In the genomic region with DNA sequence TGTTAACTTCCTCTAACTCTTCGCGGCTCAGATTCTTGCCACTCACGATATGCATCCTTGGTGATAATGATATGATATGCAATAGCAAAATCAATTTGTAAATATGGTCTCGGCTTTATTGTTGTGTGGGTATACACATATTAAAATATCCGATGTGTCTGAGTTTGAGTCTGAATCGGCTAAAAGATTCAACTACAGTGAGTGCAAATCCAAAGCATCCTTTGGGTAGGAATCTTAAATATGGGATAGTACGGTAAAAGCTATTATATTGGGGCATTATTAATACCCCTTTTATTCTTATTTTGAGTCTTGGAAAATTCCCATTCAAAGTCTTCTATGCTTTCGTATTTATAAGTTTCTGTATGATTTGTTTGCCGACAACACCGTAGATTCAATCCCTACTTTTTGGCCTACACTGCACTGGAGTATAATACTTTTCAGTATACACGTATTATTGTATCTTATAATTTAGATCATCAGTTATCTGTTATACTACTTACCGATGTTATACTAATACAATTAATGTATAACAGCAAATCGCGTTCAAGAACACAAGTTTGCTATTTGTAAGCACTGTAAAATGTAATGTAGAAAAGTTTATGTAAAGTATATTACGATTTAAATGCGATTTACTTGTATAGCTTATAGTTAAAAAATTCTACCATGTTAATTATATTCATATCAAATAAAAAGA, we compare ENCODE assay signal across 1 fruit fly cellular context.
A peak's percentile ranks its signal among the peaks of the same experiment; 100 is the strongest.
TF ChIP-seq lines count a peak whose summit lies in the region.

A gene (minus strand): TSS at position 179 of the 694 bp plus-strand sequence.

TF ChIP-seq in whole organism, embryonic, 481 proteins besides CTCF, POLR2A, EP300 and RAD21 (continued from another document):
- TF ChIP-seq sens (GFP tag; lab: Kevin White, UChicago) = peak; percentile 44
- no peak for TF ChIP-seq zfh2 (GFP tag; optimal IDR thresholded peaks at IDR 0.05; lab: Kevin White, UChicago)
- no peak for TF ChIP-seq CG10543 (GFP tag; optimal IDR thresholded peaks at IDR 0.05; lab: Kevin White, UChicago)
- no peak for TF ChIP-seq CG3407 (GFP tag; optimal IDR thresholded peaks at IDR 0.05; lab: Kevin White, UChicago)
- no peak for TF ChIP-seq CG14667 (GFP tag; IDR thresholded peaks at IDR 0.05; lab: Robert Waterston, UW)
- no peak for TF ChIP-seq Nf-YC (tag; optimal IDR thresholded peaks at IDR 0.05; lab: Kevin White, UChicago)
- no peak for TF ChIP-seq NFAT (GFP tag; IDR thresholded peaks at IDR 0.05; lab: Robert Waterston, UW)
- TF ChIP-seq CG14050 (GFP tag; IDR thresholded peaks at IDR 0.05; lab: Robert Waterston, UW) = no peak
- no peak for TF ChIP-seq slbo (GFP tag; IDR thresholded peaks at IDR 0.05; lab: Robert Waterston, UW)
- TF ChIP-seq tup (GFP tag; optimal IDR thresholded peaks at IDR 0.05; lab: Kevin White, UChicago) = no peak
- no peak for TF ChIP-seq CG8478 (optimal IDR thresholded peaks at IDR 0.05; lab: Kevin White, UChicago)
- no peak for TF ChIP-seq E2f2 (GFP tag; IDR thresholded peaks at IDR 0.05; lab: Robert Waterston, UW)
- no peak for TF ChIP-seq Xrp1 (GFP tag; IDR thresholded peaks at IDR 0.05; lab: Robert Waterston, UW)
- no peak for TF ChIP-seq CG15514 (GFP tag; optimal IDR thresholded peaks at IDR 0.05; lab: Kevin White, UChicago)
- no peak for TF ChIP-seq ATbp (GFP tag; optimal IDR thresholded peaks at IDR 0.05; lab: Kevin White, UChicago)
- no peak for TF ChIP-seq cwo (GFP tag; optimal IDR thresholded peaks at IDR 0.05; lab: Kevin White, UChicago)
- TF ChIP-seq Pdp1 (GFP tag; optimal IDR thresholded peaks at IDR 0.05; lab: Kevin White, UChicago) = no peak
- no peak for TF ChIP-seq fd3F (GFP tag; optimal IDR thresholded peaks at IDR 0.05; lab: Kevin White, UChicago)
- TF ChIP-seq MBD-R2 (GFP tag; IDR thresholded peaks at IDR 0.05; lab: Robert Waterston, UW) = no peak
- TF ChIP-seq bbx (GFP tag; IDR thresholded peaks at IDR 0.05; lab: Robert Waterston, UW; ENCODE audit: partially characterized antibody) = no peak
- no peak for TF ChIP-seq pzg (GFP tag; optimal IDR thresholded peaks at IDR 0.05; lab: Kevin White, UChicago)
- no peak for TF ChIP-seq CG17612 (GFP tag; IDR thresholded peaks at IDR 0.05; lab: Robert Waterston, UW)
- no peak for TF ChIP-seq CG1024 (GFP tag; IDR thresholded peaks at IDR 0.05; lab: Robert Waterston, UW)
- no peak for TF ChIP-seq CG7987 (GFP tag; optimal IDR thresholded peaks at IDR 0.05; lab: Kevin White, UChicago)
- no peak for TF ChIP-seq unpg (GFP tag; optimal IDR thresholded peaks at IDR 0.05; lab: Kevin White, UChicago)
- no peak for TF ChIP-seq az2 (GFP tag; optimal IDR thresholded peaks at IDR 0.05; lab: Kevin White, UChicago)
- TF ChIP-seq pita (GFP tag; optimal IDR thresholded peaks at IDR 0.05; lab: Kevin White, UChicago) = peak; percentile 79
- TF ChIP-seq scrt (GFP tag; optimal IDR thresholded peaks at IDR 0.05; lab: Kevin White, UChicago) = no peak
- TF ChIP-seq NK7.1 (GFP tag; optimal IDR thresholded peaks at IDR 0.05; lab: Kevin White, UChicago) = no peak
- no peak for TF ChIP-seq oc (tag; optimal IDR thresholded peaks at IDR 0.05; lab: Kevin White, UChicago)
- TF ChIP-seq Atf3 (GFP tag; optimal IDR thresholded peaks at IDR 0.05; lab: Kevin White, UChicago) = no peak
- no peak for TF ChIP-seq C15 (GFP tag; IDR thresholded peaks at IDR 0.05; lab: Robert Waterston, UW)
- no peak for TF ChIP-seq unc-4 (GFP tag; IDR thresholded peaks at IDR 0.05; lab: Robert Waterston, UW; ENCODE audit: partially characterized antibody)
- no peak for TF ChIP-seq slp2 (GFP tag; optimal IDR thresholded peaks at IDR 0.05; lab: Kevin White, UChicago)
- no peak for TF ChIP-seq sr (GFP tag; IDR thresholded peaks at IDR 0.05; lab: Robert Waterston, UW)
- TF ChIP-seq CG15269 (tag; optimal IDR thresholded peaks at IDR 0.05; lab: Kevin White, UChicago) = no peak
- no peak for TF ChIP-seq CG9215 (GFP tag; IDR thresholded peaks at IDR 0.05; lab: Robert Waterston, UW)
- no peak for TF ChIP-seq Fer3 (tag; optimal IDR thresholded peaks at IDR 0.05; lab: Kevin White, UChicago)
- TF ChIP-seq eve (GFP tag; optimal IDR thresholded peaks at IDR 0.05; lab: Kevin White, UChicago) = no peak
- TF ChIP-seq lbe (GFP tag; optimal IDR thresholded peaks at IDR 0.05; lab: Kevin White, UChicago) = no peak
- no peak for TF ChIP-seq CG6654 (GFP tag; optimal IDR thresholded peaks at IDR 0.05; lab: Kevin White, UChicago)
- no peak for TF ChIP-seq CG7357 (GFP tag; IDR thresholded peaks at IDR 0.05; lab: Robert Waterston, UW)
- TF ChIP-seq CG15479 (GFP tag; optimal IDR thresholded peaks at IDR 0.05; lab: Kevin White, UChicago) = no peak
- TF ChIP-seq D19B (GFP tag; optimal IDR thresholded peaks at IDR 0.05; lab: Kevin White, UChicago) = no peak
- TF ChIP-seq Xbp1 (GFP tag; optimal IDR thresholded peaks at IDR 0.05; lab: Kevin White, UChicago) = no peak
- TF ChIP-seq Gug (GFP tag; IDR thresholded peaks at IDR 0.05; lab: Robert Waterston, UW) = no peak
- TF ChIP-seq ara (GFP tag; IDR thresholded peaks at IDR 0.05; lab: Robert Waterston, UW) = no peak
- TF ChIP-seq amos (GFP tag; IDR thresholded peaks at IDR 0.05; lab: Robert Waterston, UW; ENCODE audit: partially characterized antibody) = peak; percentile 20; the same call in 1 of the 2 replicates
- no peak for TF ChIP-seq CG14441 (GFP tag; IDR thresholded peaks at IDR 0.05; lab: Robert Waterston, UW)
- no peak for TF ChIP-seq sima (GFP tag; optimal IDR thresholded peaks at IDR 0.05; lab: Kevin White, UChicago)
- TF ChIP-seq bsh (GFP tag; optimal IDR thresholded peaks at IDR 0.05; lab: Kevin White, UChicago) = no peak
- TF ChIP-seq CG7271 (tag; optimal IDR thresholded peaks at IDR 0.05; lab: Kevin White, UChicago) = no peak
- TF ChIP-seq trem (tag; optimal IDR thresholded peaks at IDR 0.05; lab: Kevin White, UChicago) = peak; percentile 6
- TF ChIP-seq CG8924 (tag; optimal IDR thresholded peaks at IDR 0.05; lab: Kevin White, UChicago) = no peak
- no peak for TF ChIP-seq CG13624 (GFP tag; optimal IDR thresholded peaks at IDR 0.05; lab: Kevin White, UChicago)
- TF ChIP-seq CG5953 (GFP tag; IDR thresholded peaks at IDR 0.05; lab: Robert Waterston, UW) = no peak
- TF ChIP-seq Fer1 (GFP tag; optimal IDR thresholded peaks at IDR 0.05; lab: Kevin White, UChicago) = no peak
- TF ChIP-seq Tbp (GFP tag; optimal IDR thresholded peaks at IDR 0.05; lab: Kevin White, UChicago) = no peak
- TF ChIP-seq CG11723 (GFP tag; optimal IDR thresholded peaks at IDR 0.05; lab: Kevin White, UChicago) = no peak
- no peak for TF ChIP-seq dimm (GFP tag; IDR thresholded peaks at IDR 0.05; lab: Robert Waterston, UW)
- no peak for TF ChIP-seq Mes4 (GFP tag; optimal IDR thresholded peaks at IDR 0.05; lab: Kevin White, UChicago)
- TF ChIP-seq CG12155 (GFP tag; optimal IDR thresholded peaks at IDR 0.05; lab: Kevin White, UChicago) = no peak
- TF ChIP-seq esg (GFP tag; conservative IDR thresholded peaks at IDR 0.05; lab: Robert Waterston, UW) = no peak
- no peak for TF ChIP-seq klu (GFP tag; IDR thresholded peaks at IDR 0.05; lab: Robert Waterston, UW)
- no peak for TF ChIP-seq tx (GFP tag; optimal IDR thresholded peaks at IDR 0.05; lab: Kevin White, UChicago)
- TF ChIP-seq CG11560 (tag; IDR thresholded peaks at IDR 0.05; lab: Robert Waterston, UW) = no peak
- no peak for TF ChIP-seq Dip2 (GFP tag; IDR thresholded peaks at IDR 0.05; lab: Robert Waterston, UW)
- TF ChIP-seq CG1603 (tag; optimal IDR thresholded peaks at IDR 0.05; lab: Kevin White, UChicago) = no peak
- no peak for TF ChIP-seq CG12104 (GFP tag; optimal IDR thresholded peaks at IDR 0.05; lab: Kevin White, UChicago)
- TF ChIP-seq CG14710 (tag; optimal IDR thresholded peaks at IDR 0.05; lab: Kevin White, UChicago) = peak; percentile 17
- TF ChIP-seq PHDP (tag; optimal IDR thresholded peaks at IDR 0.05; lab: Kevin White, UChicago) = peak; percentile 7
- TF ChIP-seq Myb (GFP tag; optimal IDR thresholded peaks at IDR 0.05; lab: Kevin White, UChicago) = no peak
- no peak for TF ChIP-seq Sox100B (GFP tag; optimal IDR thresholded peaks at IDR 0.05; lab: Kevin White, UChicago)
- no peak for TF ChIP-seq eyg (GFP tag; optimal IDR thresholded peaks at IDR 0.05; lab: Kevin White, UChicago)
- TF ChIP-seq CG3726 (GFP tag; IDR thresholded peaks at IDR 0.05; lab: Robert Waterston, UW) = no peak
- peak; percentile 4 for TF ChIP-seq CG2712 (tag; optimal IDR thresholded peaks at IDR 0.05; lab: Kevin White, UChicago)
- no peak for TF ChIP-seq Neu2 (GFP tag; optimal IDR thresholded peaks at IDR 0.05; lab: Kevin White, UChicago; ENCODE audit: borderline replicate concordance)
- TF ChIP-seq CG1792 (GFP tag; optimal IDR thresholded peaks at IDR 0.05; lab: Kevin White, UChicago) = no peak
- no peak for TF ChIP-seq sug (tag; optimal IDR thresholded peaks at IDR 0.05; lab: Kevin White, UChicago)
- TF ChIP-seq CG6765 (GFP tag; optimal IDR thresholded peaks at IDR 0.05; lab: Kevin White, UChicago) = no peak
- TF ChIP-seq CG10267 (tag; optimal IDR thresholded peaks at IDR 0.05; lab: Kevin White, UChicago) = peak; percentile 6
- TF ChIP-seq chinmo (GFP tag; IDR thresholded peaks at IDR 0.05; lab: Robert Waterston, UW; ENCODE audit: partially characterized antibody) = no peak
- no peak for TF ChIP-seq Rfx (GFP tag; IDR thresholded peaks at IDR 0.05; lab: Robert Waterston, UW)
- TF ChIP-seq Chrac-16 (GFP tag; optimal IDR thresholded peaks at IDR 0.05; lab: Kevin White, UChicago) = no peak
